Fruit fly (Drosophila melanogaster) whole organism, embryonic: Measurements from ENCODE around the gene CG5561.

Source experiments
- CG11695 ChIP-seq: fragments of 200-800 bp; sonication (Bioruptor generic); IDR thresholded peaks from 3 replicates; pipeline ENCODE4 v1.3.6; 2022; ENCODE audit warnings: missing biosample characterization, missing genetic modification characterization
- CG12391 ChIP-seq: fragments of 200-800 bp; sonication (Bioruptor generic); optimal IDR thresholded peaks from 3 replicates; lab custom pipeline; 2018; ENCODE audit warnings: missing biosample characterization, mild to moderate bottlenecking, missing genetic modification characterization, moderate library complexity
- CG12942 ChIP-seq: fragments of 200-800 bp; sonication (Bioruptor generic); optimal IDR thresholded peaks from 3 replicates; lab custom pipeline; 2016; ENCODE audit warnings: missing biosample characterization, missing genetic modification characterization
- CG14014 ChIP-seq: fragments of 200-800 bp; sonication (Bioruptor generic); IDR thresholded peaks from 2 replicates; pipeline ENCODE4 v1.3.6; 2022; ENCODE audit warnings: missing biosample characterization, missing genetic modification characterization
- CG16863 ChIP-seq: fragments of 200-800 bp; sonication (Bioruptor generic); optimal IDR thresholded peaks from 3 replicates; lab custom pipeline; 2016; ENCODE audit warnings: missing biosample characterization, missing genetic modification characterization
- CG17359 ChIP-seq: fragments of 200-800 bp; sonication (Bioruptor generic); optimal IDR thresholded peaks from 3 replicates; lab custom pipeline; 2018; ENCODE audit warnings: missing biosample characterization, mild to moderate bottlenecking, missing genetic modification characterization, moderate library complexity
- CG17385 ChIP-seq: fragments of 200-800 bp; sonication (Bioruptor generic); optimal IDR thresholded peaks from 3 replicates; lab custom pipeline; 2018; ENCODE audit warnings: missing biosample characterization, mild to moderate bottlenecking, missing genetic modification characterization
- CG17568 ChIP-seq: fragments of 200-800 bp; sonication (Bioruptor generic); optimal IDR thresholded peaks from 2 replicates; lab custom pipeline; 2018; ENCODE audit warnings: missing biosample characterization, mild to moderate bottlenecking, missing genetic modification characterization, moderate library complexity
- CG2712 ChIP-seq: fragments of 200-800 bp; optimal IDR thresholded peaks from 3 replicates; lab custom pipeline; 2019; ENCODE audit warnings: missing biosample characterization, mild to moderate bottlenecking, missing genetic modification characterization, moderate library complexity
- CG30431 ChIP-seq: fragments of 200-800 bp; sonication (Bioruptor generic); optimal IDR thresholded peaks from 2 replicates; lab custom pipeline; 2017; ENCODE audit warnings: missing biosample characterization, missing genetic modification characterization
- CG31441 ChIP-seq: fragments of 200-800 bp; sonication (Bioruptor generic); IDR thresholded peaks from 2 replicates; pipeline ENCODE4 v1.3.6; 2022; ENCODE audit warnings: missing biosample characterization, missing genetic modification characterization
- CG32767 ChIP-seq: fragments of 200-800 bp; sonication (Bioruptor generic); IDR thresholded peaks from 2 replicates; pipeline ENCODE4 v1.3.6; 2022; ENCODE audit warnings: missing biosample characterization, missing genetic modification characterization
- CG6689 ChIP-seq: fragments of 200-800 bp; sonication (Bioruptor generic); IDR thresholded peaks from 2 replicates; pipeline ENCODE4 v1.3.6; 2022; ENCODE audit warnings: missing biosample characterization, missing genetic modification characterization
- CG8924 ChIP-seq: fragments of 200-800 bp; optimal IDR thresholded peaks from 3 replicates; lab custom pipeline; 2019; ENCODE audit warnings: missing biosample characterization, mild to moderate bottlenecking, missing genetic modification characterization, moderate library complexity
- CG9609 ChIP-seq: fragments of 200-800 bp; sonication (Bioruptor generic); optimal IDR thresholded peaks from 3 replicates; lab custom pipeline; 2016; ENCODE audit warnings: missing biosample characterization, missing genetic modification characterization
- D19A ChIP-seq: fragments of 200-800 bp; optimal IDR thresholded peaks from 3 replicates; lab custom pipeline; 2019; ENCODE audit warnings: missing biosample characterization, mild to moderate bottlenecking, missing genetic modification characterization, moderate library complexity
- D19B ChIP-seq: fragments of 200-800 bp; sonication (Bioruptor generic); optimal IDR thresholded peaks from 2 replicates; lab custom pipeline; 2017; ENCODE audit warnings: missing biosample characterization, mild to moderate bottlenecking, missing genetic modification characterization
- Fer1 ChIP-seq: fragments of 200-800 bp; sonication (Bioruptor generic); optimal IDR thresholded peaks from 2 replicates; lab custom pipeline; 2017; ENCODE audit warnings: missing biosample characterization, mild to moderate bottlenecking, missing genetic modification characterization
- Fer3 ChIP-seq: fragments of 200-800 bp; sonication (Bioruptor generic); optimal IDR thresholded peaks from 2 replicates; lab custom pipeline; 2018; ENCODE audit warnings: missing biosample characterization, mild to moderate bottlenecking, missing genetic modification characterization, moderate library complexity
- HLH54F ChIP-seq: fragments of 200-800 bp; sonication (Bioruptor generic); optimal IDR thresholded peaks from 3 replicates; lab custom pipeline; 2016; ENCODE audit warnings: missing biosample characterization, missing genetic modification characterization
- HmgZ ChIP-seq: fragments of 200-800 bp; sonication (Bioruptor generic); optimal IDR thresholded peaks from 2 replicates; lab custom pipeline; 2018; ENCODE audit warnings: missing biosample characterization, mild to moderate bottlenecking, missing genetic modification characterization
- Hmr ChIP-seq: fragments of 200-800 bp; sonication (Bioruptor generic); optimal IDR thresholded peaks from 3 replicates; lab custom pipeline; 2017; ENCODE audit warnings: mild to moderate bottlenecking, missing biosample characterization, missing genetic modification reagents, missing genetic modification characterization
- Hsf ChIP-seq: fragments of 200-800 bp; sonication (Bioruptor generic); optimal IDR thresholded peaks from 3 replicates; lab custom pipeline; 2016; ENCODE audit warnings: missing biosample characterization, missing genetic modification characterization
- NfI ChIP-seq: fragments of 200-800 bp; sonication (Bioruptor generic); optimal IDR thresholded peaks from 3 replicates; lab custom pipeline; 2018; ENCODE audit warnings: missing biosample characterization, mild to moderate bottlenecking, missing genetic modification characterization, moderate library complexity
- Oli ChIP-seq: fragments of 200-800 bp; sonication (Bioruptor generic); optimal IDR thresholded peaks from 2 replicates; lab custom pipeline; 2018; ENCODE audit warnings: missing biosample characterization, mild to moderate bottlenecking, missing genetic modification characterization, moderate library complexity
- PHDP ChIP-seq: fragments of 200-800 bp; sonication (Bioruptor generic); optimal IDR thresholded peaks from 3 replicates; lab custom pipeline; 2018; ENCODE audit warnings: missing biosample characterization, mild to moderate bottlenecking, missing genetic modification characterization, moderate library complexity
- Xrp1 ChIP-seq: fragments of 200-800 bp; sonication (Bioruptor generic); IDR thresholded peaks from 2 replicates; pipeline ENCODE4 v1.3.6; 2022; ENCODE audit warnings: missing biosample characterization, missing genetic modification characterization
- ase ChIP-seq: fragments of 200-800 bp; sonication (Bioruptor generic); IDR thresholded peaks from 3 replicates; pipeline ENCODE4 v1.3.6; 2022; ENCODE audit warnings: missing biosample characterization, missing genetic modification characterization
- az2 ChIP-seq: fragments of 200-800 bp; sonication (Bioruptor generic); optimal IDR thresholded peaks from 3 replicates; lab custom pipeline; 2016; ENCODE audit warnings: missing biosample characterization, missing genetic modification characterization
- chm ChIP-seq: fragments of 200-800 bp; sonication (Bioruptor generic); IDR thresholded peaks from 2 replicates; pipeline ENCODE4 v1.3.6; 2022; ENCODE audit warnings: missing biosample characterization, missing genetic modification characterization
- cwo ChIP-seq: fragments of 200-800 bp; sonication (Bioruptor generic); optimal IDR thresholded peaks from 3 replicates; lab custom pipeline; 2017; ENCODE audit warnings: missing biosample characterization, missing genetic modification characterization, mild to moderate bottlenecking, moderate library complexity, missing genetic modification reagents
- dmrt99B ChIP-seq: fragments of 200-800 bp; sonication (Bioruptor generic); optimal IDR thresholded peaks from 2 replicates; lab custom pipeline; 2018; ENCODE audit warnings: missing biosample characterization, mild to moderate bottlenecking, missing genetic modification characterization, moderate library complexity
- ken ChIP-seq: fragments of 200-800 bp; sonication (Bioruptor generic); IDR thresholded peaks from 3 replicates; pipeline ENCODE4 v1.3.6; 2022; ENCODE audit warnings: missing biosample characterization, missing genetic modification characterization
- knrl ChIP-seq: fragments of 200-800 bp; sonication (Bioruptor generic); IDR thresholded peaks from 3 replicates; pipeline ENCODE4 v1.3.6; 2022; ENCODE audit warnings: missing biosample characterization, missing genetic modification characterization; ENCODE audit not compliant: partially characterized antibody
- lov ChIP-seq, 2 experiments: fragments of 200-800 bp in 1 of 2; fragments of >200 bp in 1 of 2; sonication (Bioruptor generic) in 1 of 2; IDR thresholded peaks in 1 of 2; optimal IDR thresholded peaks in 1 of 2; 2 replicates in 1 of 2; 3 replicates in 1 of 2; pipeline versions ENCODE4 v1.3.6 to Lab custom; 2017 to 2022; ENCODE audit warnings: missing biosample characterization in 1 of 2, missing genetic modification characterization in 1 of 2
- otp ChIP-seq: fragments of 200-800 bp; sonication (Bioruptor generic); IDR thresholded peaks from 3 replicates; pipeline ENCODE4, ENCODE4 v1.3.6; 2022; ENCODE audit warnings: missing biosample characterization, missing genetic modification characterization
- sc ChIP-seq, 3 experiments: fragments of >200 bp in 2 of 3; fragments of 200-800 bp in 1 of 3; sonication (Bioruptor generic) in 1 of 3; optimal IDR thresholded peaks; 2 replicates in 2 of 3; 3 replicates in 1 of 3; lab custom pipeline; 2017; ENCODE audit warnings: mild to moderate bottlenecking in 1 of 3, missing biosample characterization in 1 of 3, missing genetic modification characterization in 1 of 3, missing genetic modification reagents in 1 of 3
- sisA ChIP-seq: fragments of 200-800 bp; sonication (Bioruptor generic); IDR thresholded peaks from 2 replicates; pipeline ENCODE4 v1.3.6; 2022; ENCODE audit warnings: missing biosample characterization, missing genetic modification characterization
- slbo ChIP-seq: fragments of 200-800 bp; sonication (Bioruptor generic); IDR thresholded peaks from 2 replicates; pipeline ENCODE4 v1.3.6; 2022; ENCODE audit warnings: missing biosample characterization, missing genetic modification characterization
- tap ChIP-seq: fragments of 200-800 bp; optimal IDR thresholded peaks from 3 replicates; lab custom pipeline; 2019; ENCODE audit warnings: missing biosample characterization, mild to moderate bottlenecking, missing genetic modification characterization, moderate library complexity
- tll ChIP-seq, 2 experiments: fragments of 200-800 bp in 1 of 2; fragments of >200 bp in 1 of 2; sonication (Bioruptor generic) in 1 of 2; optimal IDR thresholded peaks; 2 replicates each; lab custom pipeline; 2017 to 2019; ENCODE audit warnings: missing biosample characterization in 2 of 2, missing genetic modification characterization in 2 of 2, mild to moderate bottlenecking in 1 of 2, moderate library complexity in 1 of 2
- vfl ChIP-seq: fragments of 200-800 bp; sonication (Bioruptor generic); optimal IDR thresholded peaks from 2 replicates; lab custom pipeline; 2016; ENCODE audit warnings: missing biosample characterization, missing genetic modification characterization
- vvl ChIP-seq: fragments of 200-800 bp; sonication (Bioruptor generic); IDR thresholded peaks from 2 replicates; pipeline ENCODE4 v1.3.6; 2022; ENCODE audit warnings: missing biosample characterization, missing genetic modification characterization

CG5561 gene

DNA sequence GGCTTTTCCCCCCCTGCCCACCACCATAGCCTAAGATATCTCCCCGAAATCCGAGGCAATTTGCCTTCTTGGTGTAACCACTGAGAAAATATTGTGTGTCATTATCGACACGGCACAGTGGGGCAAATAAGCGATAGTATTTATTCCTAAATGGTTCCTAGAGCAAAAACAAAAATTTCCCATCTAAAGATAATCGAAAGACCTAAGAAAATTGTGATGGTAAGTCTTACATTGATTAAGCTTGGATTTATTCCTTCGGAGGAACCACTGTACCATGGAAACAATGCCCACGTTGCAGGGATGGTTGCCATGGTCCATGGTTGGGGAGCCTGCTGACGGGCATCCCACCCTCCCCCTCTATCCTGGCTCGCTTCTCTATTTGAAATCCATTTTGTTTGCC is 37.5 kb downstream of the CG5561 start (continued):
- TF ChIP-seq CG17568 (GFP tag; lab: Kevin White, UChicago): no peak
- peak; percentile 48; the same call in 1 of the 2 replicates for TF ChIP-seq Xrp1 (GFP tag; lab: Robert Waterston, UW)
- peak; percentile 30 for TF ChIP-seq CG16863
- TF ChIP-seq vvl (GFP tag; lab: Robert Waterston, UW): peak; percentile 57
- peak; percentile 49; the same call in 2 of the 3 replicates for TF ChIP-seq CG11695 (GFP tag; lab: Robert Waterston, UW)
- peak; percentile 31; the same call in 1 of the 2 replicates for TF ChIP-seq CG32767 (GFP tag; lab: Robert Waterston, UW)
- TF ChIP-seq D19A (tag; lab: Kevin White, UChicago): peak; percentile 12
- peak; percentile 18 for TF ChIP-seq tap (tag; lab: Kevin White, UChicago)
- TF ChIP-seq cwo: peak; percentile 10
- no peak for TF ChIP-seq knrl
- peak; percentile 29 for TF ChIP-seq Oli
- TF ChIP-seq CG8924 (tag; lab: Kevin White, UChicago): peak; percentile 19
- peak; percentile 52; the same call in 1 of the 2 replicates for TF ChIP-seq chm
- peak; percentile 19 for TF ChIP-seq CG17385 (GFP tag; lab: Kevin White, UChicago)
- peak; percentile 28 for TF ChIP-seq CG2712 (tag; lab: Kevin White, UChicago)
- peak; percentile 53 for TF ChIP-seq Hmr (GFP tag; lab: Kevin White, UChicago)
- TF ChIP-seq NfI (GFP tag; lab: Kevin White, UChicago): peak; percentile 16
- TF ChIP-seq CG30431 (GFP tag; lab: Kevin White, UChicago): peak; percentile 8
- TF ChIP-seq CG31441 (GFP tag; lab: Robert Waterston, UW): peak; percentile 47
- TF ChIP-seq PHDP (tag; lab: Kevin White, UChicago): peak; percentile 32
- peak; percentile 29 for TF ChIP-seq Fer3 (tag; lab: Kevin White, UChicago)
- TF ChIP-seq slbo: peak; percentile 67
- TF ChIP-seq tll (GFP tag; optimal IDR thresholded peaks at IDR 0.05; lab: Kevin White, UChicago): no peak
- TF ChIP-seq az2 (GFP tag; lab: Kevin White, UChicago): peak; percentile 15
- TF ChIP-seq CG12391: peak; percentile 22
- TF ChIP-seq sisA: peak; percentile 42; the same call in 1 of the 2 replicates
- peak; percentile 30 for TF ChIP-seq HLH54F (GFP tag; lab: Kevin White, UChicago)
- TF ChIP-seq Hsf: peak; percentile 15
- TF ChIP-seq Fer1: peak; percentile 28
- no peak for TF ChIP-seq sc (optimal IDR thresholded peaks at IDR 0.05; lab: Kevin White, UChicago)
- no peak for TF ChIP-seq sc (GFP tag; optimal IDR thresholded peaks at IDR 0.05; lab: Kevin White, UChicago)
- no peak for TF ChIP-seq HmgZ (tag; lab: Kevin White, UChicago)
- peak; percentile 46; the same call in 1 of the 2 replicates for TF ChIP-seq CG6689
- TF ChIP-seq CG14014 (GFP tag; lab: Robert Waterston, UW): 0 out of 2 replicates have a peak, but pooled peaks have one; percentile 14
- no peak for TF ChIP-seq vfl
- TF ChIP-seq CG17359 (tag; lab: Kevin White, UChicago): peak; percentile 46
- peak; percentile 22; the same call in 1 of the 3 replicates for TF ChIP-seq ken
- TF ChIP-seq lov (optimal IDR thresholded peaks at IDR 0.05; lab: Kevin White, UChicago): no peak
- no peak for TF ChIP-seq lov (GFP tag; IDR thresholded peaks at IDR 0.05; lab: Robert Waterston, UW)
- TF ChIP-seq ase (GFP tag; lab: Robert Waterston, UW): 0 out of 3 replicates have a peak, but pooled peaks have one; percentile 36
- peak; percentile 51 for TF ChIP-seq dmrt99B (tag; lab: Kevin White, UChicago)
- no peak for TF ChIP-seq D19B (GFP tag; lab: Kevin White, UChicago)
- 0 out of 3 replicates have a peak, but pooled peaks have one; percentile 12 for TF ChIP-seq otp (GFP tag; lab: Robert Waterston, UW)
- no peak for TF ChIP-seq CG12942 (GFP tag; lab: Kevin White, UChicago)
- peak; percentile 10 for TF ChIP-seq CG9609 (GFP tag; lab: Kevin White, UChicago)
